Fruit fly (Drosophila melanogaster): ENCODE data around the gene Coq6.
A peak's percentile ranks its signal among the peaks of the same experiment; 100 is the strongest.

Gene Coq6

DNA sequence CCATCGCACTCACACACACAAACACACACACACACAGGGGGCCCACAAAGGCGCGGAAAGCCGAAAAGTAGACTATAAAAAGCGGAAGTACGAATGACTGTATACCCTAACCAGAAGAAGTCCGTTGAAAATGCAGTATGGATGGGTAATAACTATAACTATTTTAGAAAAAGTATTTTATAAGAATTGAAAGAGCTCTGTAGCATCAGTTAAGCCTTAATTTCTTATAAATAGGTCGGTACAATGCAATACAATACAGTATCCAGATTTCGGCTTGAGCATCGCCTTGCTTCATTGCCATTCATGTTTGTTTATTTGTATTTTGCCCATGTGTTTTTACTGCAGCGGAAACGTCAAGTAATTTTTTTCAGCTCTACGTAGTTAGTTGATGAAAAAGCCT is 37.5 kb upstream of the Coq6 start (continued):
- no peak for TF ChIP-seq az2 (GFP tag; optimal IDR thresholded peaks at IDR 0.05)
- TF ChIP-seq CG11398 (GFP tag; optimal IDR thresholded peaks at IDR 0.05): no peak
- TF ChIP-seq CG8924 (tag; optimal IDR thresholded peaks at IDR 0.05): no peak
- TF ChIP-seq CG3847 (GFP tag; IDR thresholded peaks at IDR 0.05): no peak
- TF ChIP-seq usp (GFP tag; optimal IDR thresholded peaks at IDR 0.05): no peak
- TF ChIP-seq CG12299 (tag; optimal IDR thresholded peaks at IDR 0.05): no peak
- no peak for TF ChIP-seq CG4424 (GFP tag; optimal IDR thresholded peaks at IDR 0.05)
- TF ChIP-seq Abd-B (GFP tag; optimal IDR thresholded peaks at IDR 0.05): peak; percentile 22
- no peak for TF ChIP-seq CG31224 (GFP tag; IDR thresholded peaks at IDR 0.05)
- TF ChIP-seq Meics (GFP tag; optimal IDR thresholded peaks at IDR 0.05): peak; percentile 58
- no peak for TF ChIP-seq CG15601 (tag; optimal IDR thresholded peaks at IDR 0.05)
- TF ChIP-seq ewg (GFP tag; optimal IDR thresholded peaks at IDR 0.05): no peak
- no peak for TF ChIP-seq vvl (GFP tag; IDR thresholded peaks at IDR 0.05)
- 0 out of 3 replicates have a peak, but pooled peaks have one; percentile 46 for TF ChIP-seq zfh1 (GFP tag; IDR thresholded peaks at IDR 0.05)
- peak; percentile 17 for TF ChIP-seq BtbVII (GFP tag; optimal IDR thresholded peaks at IDR 0.05)
- no peak for TF ChIP-seq CG17359 (tag; optimal IDR thresholded peaks at IDR 0.05)
- 0 out of 3 replicates have a peak, but pooled peaks have one; percentile 26 for TF ChIP-seq ci (GFP tag; IDR thresholded peaks at IDR 0.05)
- TF ChIP-seq CG16779 (GFP tag; IDR thresholded peaks at IDR 0.05): no peak
- TF ChIP-seq Ssrp (tag; optimal IDR thresholded peaks at IDR 0.05): no peak
- TF ChIP-seq fu2 (GFP tag; optimal IDR thresholded peaks at IDR 0.05): no peak
- peak; percentile 20 for TF ChIP-seq caup (GFP tag; optimal IDR thresholded peaks at IDR 0.05; ENCODE audit: severe bottlenecking)
- TF ChIP-seq dpn (GFP tag; optimal IDR thresholded peaks at IDR 0.05): no peak
- TF ChIP-seq CG6175 (GFP tag; IDR thresholded peaks at IDR 0.05): no peak
- no peak for TF ChIP-seq zen (tag; optimal IDR thresholded peaks at IDR 0.05)
- TF ChIP-seq wor (GFP tag; IDR thresholded peaks at IDR 0.05): no peak
- peak; percentile 42 for TF ChIP-seq CG13424 (tag; optimal IDR thresholded peaks at IDR 0.05)
- no peak for TF ChIP-seq CG6854 (GFP tag; optimal IDR thresholded peaks at IDR 0.05)
- TF ChIP-seq unc-4 (GFP tag; IDR thresholded peaks at IDR 0.05; ENCODE audit: partially characterized antibody): no peak
- no peak for TF ChIP-seq ERR (GFP tag; optimal IDR thresholded peaks at IDR 0.05)
- TF ChIP-seq CG7786 (GFP tag; optimal IDR thresholded peaks at IDR 0.05): no peak
- TF ChIP-seq danr (GFP tag; IDR thresholded peaks at IDR 0.05): 0 out of 2 replicates have a peak, but pooled peaks have one; percentile 7
- no peak for TF ChIP-seq Sry-δ (GFP tag; optimal IDR thresholded peaks at IDR 0.05)
- no peak for TF ChIP-seq pros (GFP tag; optimal IDR thresholded peaks at IDR 0.05)
- TF ChIP-seq HmgD (GFP tag; optimal IDR thresholded peaks at IDR 0.05): no peak
- no peak for TF ChIP-seq CG16813 (GFP tag; IDR thresholded peaks at IDR 0.05; ENCODE audit: partially characterized antibody)
- TF ChIP-seq CG3726 (GFP tag; IDR thresholded peaks at IDR 0.05): no peak
- no peak for TF ChIP-seq gce (GFP tag; IDR thresholded peaks at IDR 0.05)
- TF ChIP-seq CG10431 (GFP tag; optimal IDR thresholded peaks at IDR 0.05): no peak
- peak; percentile 26 for TF ChIP-seq CG17385 (GFP tag; optimal IDR thresholded peaks at IDR 0.05)
- peak; percentile 57; the same call in 2 of the 3 replicates for TF ChIP-seq dysf (GFP tag; IDR thresholded peaks at IDR 0.05)
- TF ChIP-seq CG11560 (tag; IDR thresholded peaks at IDR 0.05): 0 out of 3 replicates have a peak, but pooled peaks have one; percentile 34
- TF ChIP-seq CG17361 (GFP tag; IDR thresholded peaks at IDR 0.05): no peak
- no peak for TF ChIP-seq knrl (GFP tag; IDR thresholded peaks at IDR 0.05; ENCODE audit: partially characterized antibody)
- TF ChIP-seq z (GFP tag; IDR thresholded peaks at IDR 0.05): no peak
- TF ChIP-seq lab (GFP tag; optimal IDR thresholded peaks at IDR 0.05): peak; percentile 72
- no peak for TF ChIP-seq toy (GFP tag; IDR thresholded peaks at IDR 0.05)
- no peak for TF ChIP-seq PHDP (tag; optimal IDR thresholded peaks at IDR 0.05)
- TF ChIP-seq Ada2b (GFP tag; IDR thresholded peaks at IDR 0.05): peak; percentile 41; the same call in 1 of the 2 replicates
- TF ChIP-seq twi (tag; optimal IDR thresholded peaks at IDR 0.05): no peak
- no peak for TF ChIP-seq ac (GFP tag; optimal IDR thresholded peaks at IDR 0.05)
- peak in 1 of 2 experiments; percentile 43 for TF ChIP-seq Hr51 (GFP tag; optimal IDR thresholded peaks at IDR 0.05)

Measured in whole organism, embryonic.